Fruit fly (Drosophila melanogaster) Kc167 (cell line): ENCODE measurements around the gene CG18764.

Experiments
- Myc ChIP-seq: fragments of >200 bp; optimal IDR thresholded peaks from 2 replicates; lab custom pipeline; 2017; ENCODE audit warnings: missing external identifiers
- Sin3A ChIP-seq: fragments of >200 bp; optimal IDR thresholded peaks from 2 replicates; lab custom pipeline; 2018; ENCODE audit warnings: missing external identifiers
- h ChIP-seq: fragments of >200 bp; optimal IDR thresholded peaks from 3 replicates; lab custom pipeline; 2018; ENCODE audit warnings: missing external identifiers
- insv ChIP-seq: fragments of >200 bp; optimal IDR thresholded peaks from 3 replicates; lab custom pipeline; 2018; ENCODE audit warnings: missing external identifiers
- psq ChIP-seq: fragments of >200 bp; optimal IDR thresholded peaks from 2 replicates; lab custom pipeline; 2017; ENCODE audit warnings: missing external identifiers
- ttk ChIP-seq: sonication (Bioruptor generic); optimal IDR thresholded peaks from 2 replicates; lab custom pipeline; 2017; ENCODE audit warnings: missing external identifiers

Gene CG18764

dm6 chr3R:11626571-11626970 is at the start of gene CG18764, which contains the start of gene CG6813:
Gene CG18764, plus strand, starts transcription at chr3R:11626889.
Gene CG6813, minus strand, starts transcription at chr3R:11626638.
- TF ChIP-seq Sin3A (lab: Kevin White, UChicago), result no peak
- TF ChIP-seq ttk (lab: Kevin White, UChicago), result no peak
- TF ChIP-seq insv (lab: Kevin White, UChicago), result no peak
- no peak for TF ChIP-seq Myc (lab: Kevin White, UChicago)
- TF ChIP-seq h, result no peak
- TF ChIP-seq psq (lab: Kevin White, UChicago), result no peak

DNA sequence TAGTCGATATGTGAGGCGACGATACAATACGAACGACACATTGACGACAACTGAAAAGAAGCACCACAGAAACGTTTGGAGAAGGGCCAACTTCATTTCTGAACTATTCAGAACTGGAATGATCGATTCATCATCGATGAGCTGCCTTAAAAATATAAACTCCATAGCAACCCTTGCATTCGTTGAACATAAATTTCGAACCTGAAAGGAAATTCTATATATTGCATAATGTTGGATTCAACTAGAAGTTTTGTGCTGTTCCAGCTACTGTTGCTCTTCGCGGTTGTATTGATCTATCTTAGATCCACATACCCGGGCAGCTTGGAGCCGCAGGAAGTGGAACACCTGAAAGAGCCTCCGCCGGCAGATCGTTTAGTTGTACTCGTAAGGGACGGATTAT is 48.0 kb upstream of the CG18764 start, which contains the start of the genes CG6790 and CG5342:
TSS of gene CG6790 (minus strand) at position 101 of the 400 bp plus-strand sequence.
TSS of gene CG5342 (plus strand) at position 182 of the 400 bp plus-strand sequence.
- TF ChIP-seq insv (lab: Kevin White, UChicago) (no peak), ttk (lab: Kevin White, UChicago) (no peak), h (no peak), Sin3A (lab: Kevin White, UChicago) (no peak), Myc (lab: Kevin White, UChicago) (no peak), psq (lab: Kevin White, UChicago) (no peak)

DNA sequence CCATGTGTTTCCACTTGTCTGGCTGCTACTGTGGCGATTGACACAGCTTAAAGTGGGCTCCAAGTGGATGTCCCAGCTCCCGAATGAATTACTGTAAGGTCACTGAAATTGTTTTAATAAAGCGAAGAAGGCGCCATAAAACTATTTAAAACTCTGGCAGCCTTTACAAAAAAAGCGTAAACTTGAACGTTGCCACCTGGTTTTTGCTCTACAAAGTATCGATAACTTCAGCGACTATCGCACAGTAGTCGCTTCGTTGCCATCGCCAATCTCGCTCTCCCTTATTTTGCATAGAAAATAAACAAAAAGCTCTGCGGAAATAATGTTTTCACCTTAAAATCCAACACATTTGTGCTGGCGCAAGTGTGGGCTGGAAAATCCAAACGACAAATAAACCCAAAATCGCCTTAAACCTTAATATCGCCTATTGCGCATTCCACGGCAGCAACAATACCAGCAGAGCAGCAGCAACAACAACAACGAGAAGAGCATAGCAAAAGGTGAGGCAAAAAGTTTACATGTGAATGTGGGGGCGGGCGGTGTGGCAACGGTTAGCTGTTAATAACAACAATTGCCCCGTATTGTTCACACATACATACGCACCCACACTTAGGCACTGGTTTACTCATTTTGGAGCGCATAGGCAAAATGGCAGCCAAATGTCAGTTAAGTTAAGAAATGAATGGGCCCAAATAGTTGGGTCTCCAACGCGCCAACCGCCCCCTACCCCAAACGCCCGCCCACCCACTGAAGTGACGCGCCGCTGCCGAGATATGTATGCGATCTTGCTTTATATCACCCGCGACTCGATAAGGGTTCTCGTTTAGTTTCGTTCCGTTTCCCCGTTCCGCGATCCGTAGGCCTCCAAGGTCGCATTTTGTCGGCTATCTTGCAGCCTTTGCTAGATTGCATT is 45.1 kb upstream of the CG18764 start, which contains the start of gene wkd:
TSS of gene wkd (plus strand) at position 237 of the 913 bp plus-strand sequence.
- TF ChIP-seq Sin3A (lab: Kevin White, UChicago) (no peak), insv (lab: Kevin White, UChicago) (no peak), ttk (lab: Kevin White, UChicago) (no peak), Myc (lab: Kevin White, UChicago) (no peak), h (no peak), psq (lab: Kevin White, UChicago) (no peak)

DNA sequence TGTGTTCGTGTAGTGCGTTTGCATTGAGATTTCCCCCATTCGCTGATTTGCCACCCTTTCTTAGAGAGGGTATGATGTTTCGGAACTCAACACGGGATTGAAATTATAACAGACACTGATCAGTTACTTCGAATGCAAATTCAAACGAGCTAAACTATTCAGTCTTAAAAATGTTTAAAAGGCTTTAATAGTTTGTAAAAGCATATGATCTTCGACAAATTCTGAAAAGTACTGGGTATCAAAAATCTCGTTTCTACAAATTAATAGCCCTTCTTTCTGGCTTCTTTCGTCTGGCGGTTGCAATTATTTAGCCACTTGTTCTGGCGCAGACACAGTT is 44.5 kb upstream of the CG18764 start:
- no peak for TF ChIP-seq h
- TF ChIP-seq Myc (lab: Kevin White, UChicago), result no peak

- TF ChIP-seq ttk (lab: Kevin White, UChicago), result no peak
- TF ChIP-seq Myc (lab: Kevin White, UChicago), result no peak
- no peak for TF ChIP-seq h
- no peak for TF ChIP-seq Sin3A (lab: Kevin White, UChicago)
- no peak for TF ChIP-seq insv (lab: Kevin White, UChicago)
- no peak for TF ChIP-seq psq (lab: Kevin White, UChicago)
Measured at dm6 chr3R:11589764-11590358, 36.8 kb upstream of the CG18764 start, which contains the start of gene CG6791. Gene CG6791, minus strand, starts transcription at chr3R:11590146.

DNA sequence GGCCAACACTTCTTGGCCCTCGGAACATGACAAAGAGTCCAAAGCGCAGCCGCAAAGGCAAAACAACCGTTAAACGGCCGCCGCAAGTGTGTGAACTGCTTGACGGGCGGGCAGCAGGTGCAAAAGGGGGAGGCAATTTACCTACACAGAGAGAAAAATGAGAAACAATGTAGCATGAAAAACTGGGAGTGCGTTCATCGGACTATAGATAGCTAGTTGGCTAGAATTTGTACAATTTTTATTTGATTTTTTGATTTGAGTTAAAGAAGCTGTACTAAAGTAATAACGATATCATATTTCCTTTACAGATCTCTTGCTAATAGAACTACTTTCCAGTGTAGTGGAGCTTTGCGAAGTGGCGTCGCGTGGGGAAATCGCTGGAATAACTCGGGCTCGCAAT is 31.2 kb upstream of the CG18764 start:
- no peak for TF ChIP-seq Sin3A (lab: Kevin White, UChicago)
- TF ChIP-seq Myc (lab: Kevin White, UChicago), result no peak
- TF ChIP-seq h, result no peak
- no peak for TF ChIP-seq insv (lab: Kevin White, UChicago)
- no peak for TF ChIP-seq psq (lab: Kevin White, UChicago)
- no peak for TF ChIP-seq ttk (lab: Kevin White, UChicago)

dm6 chr3R:11603136-11603535 is 23.6 kb upstream of the CG18764 start:
- no peak for TF ChIP-seq ttk (lab: Kevin White, UChicago)

dm6 chr3R:11604654-11605436 is 21.8 kb upstream of the CG18764 start:
- TF ChIP-seq h, result no peak
- TF ChIP-seq Myc (lab: Kevin White, UChicago), result no peak
- no peak for TF ChIP-seq insv (lab: Kevin White, UChicago)
- TF ChIP-seq psq (lab: Kevin White, UChicago), result no peak
- no peak for TF ChIP-seq Sin3A (lab: Kevin White, UChicago)
- no peak for TF ChIP-seq ttk (lab: Kevin White, UChicago)

DNA sequence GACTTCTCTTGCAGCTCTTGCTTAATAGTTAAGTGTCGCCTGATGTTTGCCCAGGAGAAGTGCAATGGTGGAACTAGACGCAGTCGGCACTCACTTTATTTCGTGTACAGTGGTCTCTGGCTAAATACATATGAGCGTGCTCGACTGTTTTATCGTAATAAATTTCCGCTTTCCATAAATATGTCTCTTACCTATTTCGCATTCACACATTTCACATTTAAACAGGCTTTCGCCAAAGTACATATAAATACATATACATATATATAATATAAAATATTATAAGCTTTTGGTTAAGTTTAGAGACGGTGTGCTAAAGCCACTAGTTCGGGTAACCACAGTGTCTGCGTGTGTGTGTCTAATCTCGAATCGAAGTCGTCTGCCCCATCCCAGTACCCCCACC is 20.0 kb upstream of the CG18764 start:
- no peak for TF ChIP-seq insv (lab: Kevin White, UChicago)
- TF ChIP-seq psq (lab: Kevin White, UChicago), result no peak
- no peak for TF ChIP-seq h
- TF ChIP-seq Sin3A (lab: Kevin White, UChicago), result no peak
- no peak for TF ChIP-seq Myc (lab: Kevin White, UChicago)
- no peak for TF ChIP-seq ttk (lab: Kevin White, UChicago)

- TF ChIP-seq h, result no peak
- TF ChIP-seq ttk (lab: Kevin White, UChicago), result no peak
- TF ChIP-seq insv (lab: Kevin White, UChicago), result no peak
- no peak for TF ChIP-seq psq (lab: Kevin White, UChicago)
- no peak for TF ChIP-seq Sin3A (lab: Kevin White, UChicago)
Measured at dm6 chr3R:11612467-11612866, 14.2 kb upstream of the CG18764 start.

DNA sequence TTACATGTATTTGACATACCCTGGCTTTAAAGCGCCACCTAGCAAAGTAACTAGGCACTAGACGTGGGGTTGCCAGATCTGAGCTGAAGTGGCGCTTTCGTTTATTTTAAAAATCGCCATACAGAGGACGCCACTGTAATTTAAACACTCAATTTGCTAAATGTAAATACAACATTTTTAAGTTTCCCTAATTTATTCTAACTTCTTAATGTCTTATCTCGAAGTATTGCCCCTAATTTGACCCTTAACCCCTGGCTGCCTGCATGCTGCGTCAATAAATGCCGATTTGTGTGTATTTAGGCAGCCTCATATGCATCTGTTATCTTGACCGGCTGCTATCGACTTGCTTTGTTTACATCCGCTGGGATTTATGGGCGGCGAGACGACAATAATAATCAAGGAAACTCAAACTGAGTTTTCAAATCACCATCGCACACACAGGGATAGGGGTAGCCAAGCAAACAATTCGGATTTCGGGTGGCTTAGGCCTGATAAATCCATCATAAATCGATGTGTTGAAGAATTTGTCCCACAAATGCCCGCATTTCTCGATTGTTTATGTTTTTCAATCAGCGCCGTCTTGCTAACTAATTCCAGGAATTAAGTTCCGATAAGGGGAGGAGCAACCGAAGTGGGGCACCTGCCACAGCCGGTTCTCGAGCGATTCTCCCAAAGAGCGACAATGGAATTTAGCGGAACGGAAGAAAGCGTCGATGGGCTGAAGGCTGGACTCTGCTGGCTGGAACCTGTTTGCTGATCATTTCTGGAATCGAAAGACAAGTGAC is 13.2 kb upstream of the CG18764 start:
- TF ChIP-seq insv (lab: Kevin White, UChicago), result no peak
- TF ChIP-seq psq (lab: Kevin White, UChicago), result no peak
- TF ChIP-seq Sin3A (lab: Kevin White, UChicago), result no peak
- no peak for TF ChIP-seq Myc (lab: Kevin White, UChicago)
- TF ChIP-seq h, result no peak
- TF ChIP-seq ttk (lab: Kevin White, UChicago), result no peak
